Fruit fly (Drosophila melanogaster): ENCODE data around the gene mRpL36.

mRpL36 gene

dm6 chr3L:8080790-8081189 lies 44.1 kb downstream of the mRpL36 start (continued):
- no peak for TF ChIP-seq Gug (GFP tag; IDR thresholded peaks at IDR 0.05)

- TF ChIP-seq cad (GFP tag; optimal IDR thresholded peaks at IDR 0.05) (peak; percentile 51), sna (GFP tag; IDR thresholded peaks at IDR 0.05; ENCODE audit: partially characterized antibody) (no peak), CG13624 (GFP tag; optimal IDR thresholded peaks at IDR 0.05) (no peak), CG4820 (GFP tag; optimal IDR thresholded peaks at IDR 0.05) (no peak), Poxn (GFP tag; IDR thresholded peaks at IDR 0.05) (no peak), D (optimal IDR thresholded peaks at IDR 0.05) (peak; percentile 16), D (GFP tag; optimal IDR thresholded peaks at IDR 0.05) (no peak), ara (GFP tag; IDR thresholded peaks at IDR 0.05) (0 out of 2 replicates have a peak, but pooled peaks have one; percentile 12), CG1603 (tag; optimal IDR thresholded peaks at IDR 0.05) (no peak), Hr78 (GFP tag; optimal IDR thresholded peaks at IDR 0.05) (peak in 1 of 2 experiments; percentile 31), vfl (GFP tag; optimal IDR thresholded peaks at IDR 0.05) (no peak), fd102C (GFP tag; optimal IDR thresholded peaks at IDR 0.05) (no peak), tll (GFP tag; optimal IDR thresholded peaks at IDR 0.05) (peak in 1 of 2 experiments; percentile 69), CG13287 (GFP tag; IDR thresholded peaks at IDR 0.05; ENCODE audit: partially characterized antibody) (no peak), Blimp-1 (GFP tag; optimal IDR thresholded peaks at IDR 0.05) (peak; percentile 1), chinmo (GFP tag; IDR thresholded peaks at IDR 0.05; ENCODE audit: partially characterized antibody) (0 out of 4 replicates have a peak, but pooled peaks have one; percentile 18), CG2120 (GFP tag; optimal IDR thresholded peaks at IDR 0.05) (no peak), CG2199 (GFP tag; IDR thresholded peaks at IDR 0.05) (0 out of 3 replicates have a peak, but pooled peaks have one; percentile 51), zen (tag; optimal IDR thresholded peaks at IDR 0.05) (peak; percentile 86), kni (GFP tag; optimal IDR thresholded peaks at IDR 0.05) (peak; percentile 39), exex (tag; optimal IDR thresholded peaks at IDR 0.05) (no peak)
Measured at dm6 chr3L:8079598-8079997, 45.3 kb downstream of the mRpL36 start.

DNA sequence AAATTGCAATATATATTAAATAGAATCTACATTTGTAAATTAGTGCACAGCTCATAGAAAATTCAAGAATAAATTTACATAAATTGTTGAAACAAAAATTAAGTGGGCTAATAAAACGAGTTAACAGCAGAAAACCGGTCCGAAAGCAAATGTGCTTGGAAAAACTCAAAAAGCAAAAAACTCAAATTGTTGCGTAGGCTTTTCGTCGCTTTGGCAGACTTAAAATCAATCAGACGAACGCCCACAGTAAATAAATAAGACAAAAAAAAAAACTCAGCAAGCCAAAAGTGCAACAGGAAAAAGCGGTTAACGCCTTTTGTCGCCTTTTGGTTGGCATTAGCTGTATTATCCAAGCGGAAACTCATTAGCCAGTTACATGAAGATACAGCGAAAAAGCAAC lies 47.0 kb downstream of the mRpL36 start:
- no peak for TF ChIP-seq odd (GFP tag; optimal IDR thresholded peaks at IDR 0.05)
- no peak for TF ChIP-seq Six4 (GFP tag; optimal IDR thresholded peaks at IDR 0.05)
- peak; percentile 81 for TF ChIP-seq vvl (GFP tag; IDR thresholded peaks at IDR 0.05)
- TF ChIP-seq sqz (GFP tag; optimal IDR thresholded peaks at IDR 0.05), result peak; percentile 67
- TF ChIP-seq Vsx1 (GFP tag; optimal IDR thresholded peaks at IDR 0.05), result peak; percentile 54
- TF ChIP-seq z (GFP tag; IDR thresholded peaks at IDR 0.05), result peak; percentile 53; the same call in 1 of the 3 replicates
- TF ChIP-seq CG2875 (GFP tag; optimal IDR thresholded peaks at IDR 0.05), result no peak
- peak; percentile 17 for TF ChIP-seq abd-A (tag; optimal IDR thresholded peaks at IDR 0.05)
- TF ChIP-seq CG6791 (GFP tag; IDR thresholded peaks at IDR 0.05; ENCODE audit: partially characterized antibody), result no peak
- TF ChIP-seq nerfin-2 (GFP tag; IDR thresholded peaks at IDR 0.05; ENCODE audit: partially characterized antibody), result peak; percentile 41; the same call in 1 of the 2 replicates
- TF ChIP-seq Pdp1 (GFP tag; optimal IDR thresholded peaks at IDR 0.05), result peak in 1 of 2 experiments; percentile 11
- no peak for TF ChIP-seq h (optimal IDR thresholded peaks at IDR 0.05)
- TF ChIP-seq CG5245 (GFP tag; optimal IDR thresholded peaks at IDR 0.05), result no peak
- TF ChIP-seq chinmo (GFP tag; IDR thresholded peaks at IDR 0.05; ENCODE audit: partially characterized antibody), result peak; percentile 84; the same call in 2 of the 4 replicates

DNA sequence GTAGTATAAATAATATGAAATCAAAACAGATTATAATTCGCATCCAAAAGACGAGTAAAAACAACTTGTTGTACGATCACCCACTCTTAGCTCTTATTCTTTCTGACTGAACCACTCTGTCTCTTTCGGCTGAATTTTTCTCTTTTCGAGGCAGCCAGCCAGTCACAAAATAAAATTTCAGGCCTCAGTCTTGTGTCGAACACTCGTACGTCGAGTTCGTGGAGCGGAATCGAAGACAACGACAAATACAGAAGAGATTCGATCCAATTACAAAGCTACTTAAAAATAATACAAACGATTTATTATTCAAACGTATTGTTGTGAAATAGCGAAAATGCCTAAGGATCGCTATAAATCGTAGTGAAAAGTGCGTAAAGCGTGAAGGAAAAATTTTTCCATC lies 47.7 kb downstream of the mRpL36 start:
- peak; percentile 58; the same call in 1 of the 2 replicates for TF ChIP-seq chm (GFP tag; IDR thresholded peaks at IDR 0.05)
- peak in 1 of 2 experiments; percentile 3 for TF ChIP-seq Pdp1 (GFP tag; optimal IDR thresholded peaks at IDR 0.05)
- peak; percentile 8 for TF ChIP-seq CG12071 (GFP tag; optimal IDR thresholded peaks at IDR 0.05)
- peak; percentile 25; the same call in 1 of the 2 replicates for TF ChIP-seq CG32532 (GFP tag; IDR thresholded peaks at IDR 0.05)
- TF ChIP-seq pum (GFP tag; optimal IDR thresholded peaks at IDR 0.05), result no peak
- peak; percentile 46 for TF ChIP-seq CG15269 (tag; optimal IDR thresholded peaks at IDR 0.05)
- TF ChIP-seq CG3163 (GFP tag; optimal IDR thresholded peaks at IDR 0.05), result peak; percentile 96
- TF ChIP-seq Adf1 (GFP tag; IDR thresholded peaks at IDR 0.05), result no peak
- TF ChIP-seq CG17385 (GFP tag; optimal IDR thresholded peaks at IDR 0.05), result peak; percentile 47
- peak; percentile 11 for TF ChIP-seq CG15514 (GFP tag; optimal IDR thresholded peaks at IDR 0.05)
- peak in 1 of 2 experiments; percentile 17 for TF ChIP-seq dpn (GFP tag; optimal IDR thresholded peaks at IDR 0.05)
- TF ChIP-seq eve (GFP tag; optimal IDR thresholded peaks at IDR 0.05), result no peak
- TF ChIP-seq esg (GFP tag; conservative IDR thresholded peaks at IDR 0.05), result no peak

Measured in whole organism, embryonic.